Worm (Caenorhabditis elegans) whole organism, L4 larva: ENCODE results near the gene cyp-34A5.

Source experiments
- mdl-1 ChIP-seq, 2 experiments: fragments of 150-350 bp in 1 of 2; sonication (generic microtip) in 1 of 2; optimal IDR thresholded peaks; 2 replicates each; lab custom pipeline; 2014 to 2017; ENCODE audit warnings: missing biosample characterization in 2 of 2, missing genetic modification characterization in 2 of 2
- nhr-10 ChIP-seq: fragments of 150-350 bp; optimal IDR thresholded peaks from 2 replicates; lab custom pipeline; 2014; ENCODE audit warnings: missing biosample characterization, missing genetic modification characterization
- nhr-76 ChIP-seq: fragments of 150-350 bp; optimal IDR thresholded peaks from 2 replicates; lab custom pipeline; 2014; ENCODE audit warnings: missing biosample characterization, missing genetic modification characterization
- unc-39 ChIP-seq: sonication (generic microtip); optimal IDR thresholded peaks from 2 replicates; lab custom pipeline; 2017; ENCODE audit warnings: missing biosample characterization, missing genetic modification characterization
- zip-2 ChIP-seq: fragments of 150-350 bp; optimal IDR thresholded peaks from 2 replicates; lab custom pipeline; 2014; ENCODE audit warnings: missing biosample characterization, missing genetic modification characterization

ce11 chrV:3972846-3973245 is 15.3 kb upstream of the cyp-34A5 start, which contains the start of gene cyp-34A10:
- TF ChIP-seq zip-2 (tag; lab: Kevin White, UChicago) = no peak
- no peak for TF ChIP-seq nhr-76 (tag; lab: Kevin White, UChicago)
- no peak for TF ChIP-seq unc-39 (tag; lab: Kevin White, UChicago)
- TF ChIP-seq nhr-10 (tag; lab: Kevin White, UChicago) = no peak
- no peak for TF ChIP-seq mdl-1 (tag; optimal IDR thresholded peaks at IDR 0.05; lab: Kevin White, UChicago)
